Fruit fly (Drosophila melanogaster): Measurements from ENCODE around the gene MRG15.

dm6 chr3R:15242186-15243045, 35.5 kb downstream of the MRG15 start, which contains the start of the genes tefu and Hsc70-4:
- TF ChIP-seq CG8301 (tag; optimal IDR thresholded peaks at IDR 0.05) (no peak), EcR (GFP tag; optimal IDR thresholded peaks at IDR 0.05) (peak; percentile 29), CG9948 (tag; optimal IDR thresholded peaks at IDR 0.05) (no peak), CG15710 (tag; optimal IDR thresholded peaks at IDR 0.05) (peak; percentile 65), CG4496 (GFP tag; IDR thresholded peaks at IDR 0.05) (peak; percentile 78; the same call in 2 of the 3 replicates), fd96Ca (GFP tag; IDR thresholded peaks at IDR 0.05) (peak; percentile 80), CG12605 (GFP tag; IDR thresholded peaks at IDR 0.05) (0 out of 2 replicates have a peak, but pooled peaks have one; percentile 23), Pif1B (GFP tag; optimal IDR thresholded peaks at IDR 0.05) (no peak), gl (tag; optimal IDR thresholded peaks at IDR 0.05) (no peak), CG8159 (tag; optimal IDR thresholded peaks at IDR 0.05) (peak; percentile 87), CG34367 (tag; optimal IDR thresholded peaks at IDR 0.05) (no peak), CG10348 (GFP tag; IDR thresholded peaks at IDR 0.05) (0 out of 2 replicates have a peak, but pooled peaks have one; percentile 43), Ets98B (GFP tag; IDR thresholded peaks at IDR 0.05) (no peak; the same call in 1 of the 2 replicates)
